Worm (Caenorhabditis elegans) whole organism, young adult: ENCODE measurements around the gene F26D10.13.
"Not testable (repeated sequence)": the region's sequence is repeated elsewhere in the genome, so short reads cannot be mapped to it uniquely, and the experiment has no call there.

Experiments
- B0336.3 ChIP-seq: fragments of 200-800 bp; sonication (Bioruptor generic); IDR thresholded peaks from 2 replicates; pipeline ENCODE4 v1.3.6; 2022; ENCODE audit warnings: missing genetic modification characterization, missing compliant biosample characterization
- F10E7.11 ChIP-seq: sonication (generic microtip); optimal IDR thresholded peaks from 2 replicates; lab custom pipeline; 2017; ENCODE audit warnings: mild to moderate bottlenecking, missing genetic modification characterization, moderate library complexity, missing compliant biosample characterization
- F33H1.4 ChIP-seq: fragments of 200-800 bp; sonication (Bioruptor generic); IDR thresholded peaks from 2 replicates; pipeline ENCODE4 v1.3.6; 2022; ENCODE audit warnings: missing genetic modification reagents, missing genetic modification characterization, missing compliant biosample characterization
- F39B2.1 ChIP-seq: fragments of 200-800 bp; sonication (Bioruptor generic); IDR thresholded peaks from 2 replicates; pipeline ENCODE4 v1.3.6; 2022; ENCODE audit warnings: missing genetic modification reagents, missing genetic modification characterization, missing compliant biosample characterization
- F52B5.7 ChIP-seq: sonication (generic microtip); optimal IDR thresholded peaks from 2 replicates; lab custom pipeline; 2016; ENCODE audit warnings: mild to moderate bottlenecking, missing genetic modification characterization, missing compliant biosample characterization
- F55B11.4 ChIP-seq: sonication (generic microtip); optimal IDR thresholded peaks from 2 replicates; lab custom pipeline; 2016; ENCODE audit warnings: missing compliant biosample characterization, missing genetic modification characterization, borderline replicate concordance; ENCODE audit not compliant: insufficient read depth
- T07F8.4 ChIP-seq: sonication (generic microtip); optimal IDR thresholded peaks from 2 replicates; lab custom pipeline; 2016; ENCODE audit warnings: mild to moderate bottlenecking, missing genetic modification characterization, moderate library complexity, missing compliant biosample characterization
- Y67H2A.10 ChIP-seq: fragments of 200-800 bp; sonication (Bioruptor generic); conservative IDR thresholded peaks from 2 replicates; pipeline ENCODE4 v1.3.6; 2022; ENCODE audit warnings: missing genetic modification reagents, missing genetic modification characterization, missing compliant biosample characterization
- Y95B8A.8 ChIP-seq: fragments of 200-800 bp; sonication (Bioruptor generic); IDR thresholded peaks from 2 replicates; pipeline ENCODE4 v1.3.6; 2022; ENCODE audit warnings: missing genetic modification reagents, missing genetic modification characterization, missing compliant biosample characterization
- ZK185.1 ChIP-seq: sonication (generic microtip); optimal IDR thresholded peaks from 2 replicates; lab custom pipeline; 2016; ENCODE audit warnings: mild to moderate bottlenecking, missing genetic modification characterization, missing compliant biosample characterization; ENCODE audit not compliant: poor library complexity, severe bottlenecking
- akir-1 ChIP-seq: fragments of 200-800 bp; sonication (Bioruptor generic); optimal IDR thresholded peaks from 2 replicates; lab custom pipeline; 2018; ENCODE audit warnings: mild to moderate bottlenecking, missing genetic modification characterization, moderate library complexity, missing compliant biosample characterization
- ama-1 ChIP-seq, 3 experiments: fragments of 150-350 bp in 1 of 3; sonication (generic microtip) in 2 of 3; optimal IDR thresholded peaks; 2 replicates each; lab custom pipeline; 2014 to 2018; ENCODE audit warnings: missing biosample characterization in 2 of 3, missing genetic modification characterization in 2 of 3, missing genetic modification reagents in 2 of 3
- ceh-58 ChIP-seq: fragments of 200-800 bp; sonication (Bioruptor generic); IDR thresholded peaks from 2 replicates; pipeline ENCODE4 v1.3.6; 2022; ENCODE audit warnings: missing genetic modification characterization, missing compliant biosample characterization
- ceh-91 ChIP-seq: fragments of 200-800 bp; sonication (Bioruptor generic); IDR thresholded peaks from 2 replicates; pipeline ENCODE4 v1.3.6; 2022; ENCODE audit warnings: missing genetic modification reagents, missing genetic modification characterization, missing compliant biosample characterization
- chd-7 ChIP-seq: sonication (generic microtip); optimal IDR thresholded peaks from 2 replicates; lab custom pipeline; 2016; ENCODE audit warnings: mild to moderate bottlenecking, missing genetic modification characterization, moderate library complexity, missing compliant biosample characterization
- dpff-1 ChIP-seq: sonication (generic microtip); optimal IDR thresholded peaks from 2 replicates; lab custom pipeline; 2017; ENCODE audit warnings: mild to moderate bottlenecking, missing genetic modification characterization, missing compliant biosample characterization
- dpl-1 ChIP-seq: fragments of 150-350 bp; optimal IDR thresholded peaks from 2 replicates; lab custom pipeline; 2014; ENCODE audit warnings: missing biosample characterization, missing genetic modification reagents, missing genetic modification characterization
- gei-17 ChIP-seq: fragments of 200-800 bp; sonication (Bioruptor generic); optimal IDR thresholded peaks from 2 replicates; lab custom pipeline; 2018; ENCODE audit warnings: mild to moderate bottlenecking, missing genetic modification characterization, missing compliant biosample characterization
- hlh-26 ChIP-seq: fragments of 200-800 bp; sonication (Bioruptor generic); conservative IDR thresholded peaks from 2 replicates; pipeline ENCODE4 v1.3.6; 2022; ENCODE audit warnings: missing genetic modification reagents, missing genetic modification characterization, missing compliant biosample characterization
- hsf-1 ChIP-seq: fragments of 200-800 bp; sonication (Bioruptor generic); IDR thresholded peaks from 2 replicates; pipeline ENCODE4 v1.3.6; 2022; ENCODE audit warnings: missing genetic modification reagents, missing genetic modification characterization, missing compliant biosample characterization
- lin-35 ChIP-seq, 3 experiments: fragments of 150-350 bp in 2 of 3; sonication (generic microtip) in 1 of 3; optimal IDR thresholded peaks; 2 replicates each; lab custom pipeline; 2014 to 2018; ENCODE audit warnings: missing biosample characterization in 3 of 3, missing genetic modification characterization in 3 of 3, missing genetic modification reagents in 3 of 3
- lin-40 ChIP-seq: sonication (generic microtip); optimal IDR thresholded peaks from 2 replicates; lab custom pipeline; 2016; ENCODE audit warnings: missing genetic modification characterization, mild to moderate bottlenecking, missing compliant biosample characterization, missing genotype, missing genetic modification reagents
- lir-1 ChIP-seq: fragments of 200-800 bp; sonication (Bioruptor generic); conservative IDR thresholded peaks from 2 replicates; pipeline ENCODE4 v1.3.6; 2022; ENCODE audit warnings: missing genetic modification reagents, missing genetic modification characterization, missing compliant biosample characterization
- lsl-1 ChIP-seq: fragments of 200-800 bp; sonication (Bioruptor generic); optimal IDR thresholded peaks from 2 replicates; lab custom pipeline; 2018; ENCODE audit warnings: mild to moderate bottlenecking, missing genetic modification characterization, moderate library complexity, missing compliant biosample characterization
- madf-3 ChIP-seq: fragments of 200-800 bp; sonication (Bioruptor generic); IDR thresholded peaks from 2 replicates; pipeline ENCODE4 v1.3.6; 2022; ENCODE audit warnings: missing genetic modification reagents, missing genetic modification characterization, missing compliant biosample characterization
- madf-8 ChIP-seq: fragments of 200-800 bp; sonication (Bioruptor generic); conservative IDR thresholded peaks from 2 replicates; pipeline ENCODE4 v1.3.6; 2022; ENCODE audit warnings: missing genetic modification reagents, missing genetic modification characterization, missing compliant biosample characterization
- nfya-2 ChIP-seq: fragments of 200-800 bp; sonication (Bioruptor generic); IDR thresholded peaks from 2 replicates; pipeline ENCODE4 v1.3.6; 2022; ENCODE audit warnings: missing genetic modification reagents, missing genetic modification characterization, missing compliant biosample characterization
- nhr-90 ChIP-seq: sonication (generic microtip); optimal IDR thresholded peaks from 2 replicates; lab custom pipeline; 2016; ENCODE audit warnings: missing genotype, mild to moderate bottlenecking, missing genetic modification characterization, missing compliant biosample characterization
- snpc-1.1 ChIP-seq: sonication (generic microtip); optimal IDR thresholded peaks from 2 replicates; lab custom pipeline; 2017; ENCODE audit warnings: missing genetic modification characterization, mild to moderate bottlenecking, missing compliant biosample characterization, antibody characterized with exemption, moderate library complexity, missing genotype, missing genetic modification reagents; ENCODE audit not compliant: insufficient read depth
- snpc-1.3 ChIP-seq: sonication (generic microtip); optimal IDR thresholded peaks from 2 replicates; lab custom pipeline; 2017; ENCODE audit warnings: missing genetic modification characterization, mild to moderate bottlenecking, missing compliant biosample characterization, antibody characterized with exemption, moderate library complexity, missing genotype, missing genetic modification reagents; ENCODE audit not compliant: insufficient read depth
- sptf-2 ChIP-seq: fragments of 200-800 bp; sonication (Bioruptor generic); optimal IDR thresholded peaks from 2 replicates; lab custom pipeline; 2018; ENCODE audit warnings: mild to moderate bottlenecking, missing genetic modification characterization, missing compliant biosample characterization
- tbp1 ChIP-seq: fragments of 200-800 bp; sonication (Bioruptor generic); optimal IDR thresholded peaks from 2 replicates; lab custom pipeline; 2018; ENCODE audit warnings: mild to moderate bottlenecking, missing genetic modification characterization, missing compliant biosample characterization
- tbx-9 ChIP-seq: sonication (generic microtip); optimal IDR thresholded peaks from 2 replicates; lab custom pipeline; 2016; ENCODE audit warnings: borderline replicate concordance, missing genetic modification characterization, inconsistent platforms, missing compliant biosample characterization
- tlf-1 ChIP-seq: fragments of 200-800 bp; sonication (Bioruptor generic); optimal IDR thresholded peaks from 2 replicates; lab custom pipeline; 2018; ENCODE audit warnings: mild to moderate bottlenecking, missing genetic modification characterization, missing compliant biosample characterization
- unc-62 ChIP-seq: fragments of 150-350 bp; optimal IDR thresholded peaks from 2 replicates; lab custom pipeline; 2014; ENCODE audit warnings: missing biosample characterization, missing genetic modification reagents, missing genetic modification characterization
- ztf-18 ChIP-seq: sonication (generic microtip); optimal IDR thresholded peaks from 2 replicates; lab custom pipeline; 2016; ENCODE audit warnings: missing genotype, mild to moderate bottlenecking, missing genetic modification characterization, missing compliant biosample characterization
- ztf-22 ChIP-seq: fragments of 200-800 bp; sonication (Bioruptor generic); optimal IDR thresholded peaks from 2 replicates; lab custom pipeline; 2018; ENCODE audit warnings: mild to moderate bottlenecking, missing genetic modification characterization, moderate library complexity, missing compliant biosample characterization

The F26D10.13 gene

ce11 chrIV:17307223-17307622 lies 42.6 kb upstream of the F26D10.13 start, which contains the start of gene T28F3.8:
Gene T28F3.8 (minus strand): TSS chrIV:17307323.
- not testable (repeated sequence) for TF ChIP-seq dpff-1; ceh-58 (GFP tag; lab: Robert Waterston, UW); lsl-1 (GFP tag; lab: Kevin White, UChicago)

ce11 chrIV:17301933-17302332 lies 37.3 kb upstream of the F26D10.13 start, which contains the start of gene ifta-2:
Gene ifta-2 (minus strand): TSS chrIV:17302033.
- TF ChIP-seq ztf-18 (tag; lab: Kevin White, UChicago) (no peak), lin-35 (GFP tag; optimal IDR thresholded peaks at IDR 0.05; lab: Kevin White, UChicago) (no peak), ZK185.1 (tag; lab: Kevin White, UChicago) (no peak), F10E7.11 (tag; lab: Kevin White, UChicago) (no peak), F39B2.1 (GFP tag; lab: Robert Waterston, UW) (no peak), madf-8 (no peak), ceh-91 (no peak), lsl-1 (GFP tag; lab: Kevin White, UChicago) (no peak), lir-1 (GFP tag; lab: Robert Waterston, UW) (no peak), chd-7 (tag; lab: Kevin White, UChicago) (no peak), B0336.3 (GFP tag; lab: Robert Waterston, UW) (no peak), sptf-2 (no peak)

ce11 chrIV:17294489-17294888 lies 29.9 kb upstream of the F26D10.13 start, which contains the start of gene T28F3.5:
Gene T28F3.5 (plus strand): TSS chrIV:17294789.
- TF ChIP-seq F33H1.4 (GFP tag; lab: Robert Waterston, UW) (no peak), T07F8.4 (tag; lab: Kevin White, UChicago) (no peak), nfya-2 (GFP tag; lab: Robert Waterston, UW) (no peak), Y95B8A.8 (no peak), tlf-1 (GFP tag; lab: Kevin White, UChicago) (no peak), dpl-1 (GFP tag; lab: Kevin White, UChicago) (no peak), snpc-1.1 (tag; lab: Kevin White, UChicago) (no peak), gei-17 (no peak), snpc-1.3 (tag; lab: Kevin White, UChicago) (no peak), F52B5.7 (no peak), hsf-1 (GFP tag; lab: Robert Waterston, UW) (no peak), tbp1 (GFP tag; lab: Kevin White, UChicago) (no peak), unc-62 (GFP tag; lab: Kevin White, UChicago) (no peak), lin-40 (tag; lab: Kevin White, UChicago) (no peak), akir-1 (GFP tag; lab: Kevin White, UChicago) (no peak), ama-1 (optimal IDR thresholded peaks at IDR 0.05; lab: Kevin White, UChicago) (no peak), ama-1 (GFP tag; optimal IDR thresholded peaks at IDR 0.05; lab: Kevin White, UChicago) (no peak), madf-3 (no peak)

ce11 chrIV:17293679-17294078 lies 29.1 kb upstream of the F26D10.13 start:
- no peak for TF ChIP-seq ama-1 (optimal IDR thresholded peaks at IDR 0.05; lab: Kevin White, UChicago)
- no peak for TF ChIP-seq ama-1 (GFP tag; optimal IDR thresholded peaks at IDR 0.05; lab: Kevin White, UChicago)
- no peak for TF ChIP-seq F55B11.4 (tag; lab: Kevin White, UChicago)
- no peak for TF ChIP-seq hlh-26 (GFP tag; lab: Robert Waterston, UW)
- TF ChIP-seq tbx-9 (tag; lab: Kevin White, UChicago), result no peak
- TF ChIP-seq Y67H2A.10 (GFP tag; lab: Robert Waterston, UW), result no peak
- no peak for TF ChIP-seq nhr-90 (tag; lab: Kevin White, UChicago)
- no peak for TF ChIP-seq ztf-22 (GFP tag; lab: Kevin White, UChicago)
